Fruit fly (Drosophila melanogaster) whole organism, prepupa: ENCODE data around the gene CheA29a.

Experiments used
- CG10631 ChIP-seq: fragments of 200-800 bp; sonication (Bioruptor generic); optimal IDR thresholded peaks from 2 replicates; lab custom pipeline; 2016; ENCODE audit warnings: missing biosample characterization, missing genetic modification characterization
- CG16779 ChIP-seq: fragments of 200-800 bp; sonication (Bioruptor generic); optimal IDR thresholded peaks from 3 replicates; lab custom pipeline; 2017; ENCODE audit warnings: missing biosample characterization, mild to moderate bottlenecking, missing genetic modification characterization
- CG34406 ChIP-seq: fragments of 200-800 bp; sonication (Bioruptor generic); optimal IDR thresholded peaks from 3 replicates; lab custom pipeline; 2016; ENCODE audit warnings: missing biosample characterization, missing genetic modification characterization
- CG4318 ChIP-seq: fragments of 200-800 bp; sonication (Bioruptor generic); optimal IDR thresholded peaks from 3 replicates; lab custom pipeline; 2017; ENCODE audit warnings: missing biosample characterization, mild to moderate bottlenecking, missing genetic modification characterization
- CG6792 ChIP-seq: fragments of 200-800 bp; sonication (Bioruptor generic); optimal IDR thresholded peaks from 3 replicates; lab custom pipeline; 2016; ENCODE audit warnings: missing biosample characterization, missing genetic modification characterization
- CG6854 ChIP-seq: fragments of 200-800 bp; sonication (Bioruptor generic); optimal IDR thresholded peaks from 2 replicates; lab custom pipeline; 2017; ENCODE audit warnings: missing biosample characterization, mild to moderate bottlenecking, missing genetic modification characterization
- CG7368 ChIP-seq: fragments of 200-800 bp; sonication (Bioruptor generic); optimal IDR thresholded peaks from 3 replicates; lab custom pipeline; 2016; ENCODE audit warnings: missing biosample characterization, missing genetic modification characterization
- CG8119 ChIP-seq: fragments of 200-800 bp; sonication (Bioruptor generic); IDR thresholded peaks from 3 replicates; pipeline ENCODE4 v1.3.6; 2022; ENCODE audit warnings: missing biosample characterization, missing genetic modification characterization
- Gug ChIP-seq: fragments of 200-800 bp; sonication (Bioruptor generic); IDR thresholded peaks from 2 replicates; pipeline ENCODE4 v1.3.6; 2022; ENCODE audit warnings: missing biosample characterization, missing genetic modification characterization
- Sox102F ChIP-seq: fragments of 200-800 bp; sonication (Bioruptor generic); optimal IDR thresholded peaks from 2 replicates; lab custom pipeline; 2016; ENCODE audit warnings: missing biosample characterization, mild to moderate bottlenecking, missing genetic modification characterization
- Sox14 ChIP-seq: fragments of 200-800 bp; sonication (Bioruptor generic); optimal IDR thresholded peaks from 3 replicates; lab custom pipeline; 2016; ENCODE audit warnings: missing biosample characterization, missing genetic modification characterization
- fd85E ChIP-seq: fragments of 200-800 bp; sonication (Bioruptor generic); optimal IDR thresholded peaks from 3 replicates; lab custom pipeline; 2016; ENCODE audit warnings: missing biosample characterization, missing genetic modification characterization
- topi ChIP-seq: fragments of 200-800 bp; sonication (Bioruptor generic); optimal IDR thresholded peaks from 3 replicates; lab custom pipeline; 2016; ENCODE audit warnings: missing biosample characterization, missing genetic modification characterization

DNA sequence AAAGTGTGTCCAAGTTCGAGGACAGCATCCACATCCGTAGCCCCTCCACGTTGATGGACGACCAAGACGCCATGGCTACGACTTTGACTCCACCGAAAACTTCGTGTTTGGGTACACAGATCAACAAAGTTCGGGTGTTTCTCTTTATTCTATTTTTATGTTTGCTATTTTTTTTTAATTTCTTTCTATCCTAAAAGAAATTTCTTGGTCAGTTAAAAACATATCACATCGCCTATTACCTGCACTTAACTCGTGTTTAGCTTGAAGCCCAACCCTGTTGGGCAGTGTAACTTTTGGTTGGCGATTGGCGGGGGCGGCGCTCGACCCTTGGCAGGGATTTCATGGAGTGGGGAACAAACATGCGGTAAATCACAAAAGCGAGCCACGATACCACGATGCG, 3.7 kb upstream of the CheA29a start:
- TF ChIP-seq CG7368 (peak; percentile 69), CG10631 (GFP tag; lab: Kevin White, UChicago) (peak; percentile 63), CG16779 (tag; lab: Kevin White, UChicago) (peak; percentile 35), fd85E (GFP tag; lab: Kevin White, UChicago) (peak; percentile 31), CG4318 (GFP tag; lab: Kevin White, UChicago) (no peak), Sox14 (peak; percentile 85), CG6792 (peak; percentile 74), CG34406 (GFP tag; lab: Kevin White, UChicago) (peak; percentile 71), CG8119 (peak; percentile 71; the same call in 2 of the 3 replicates), CG6854 (peak; percentile 78), Gug (GFP tag; lab: Robert Waterston, UW) (peak; percentile 40; the same call in 1 of the 2 replicates), Sox102F (GFP tag; lab: Kevin White, UChicago) (peak; percentile 78), topi (GFP tag; lab: Kevin White, UChicago) (peak; percentile 73)
